Worm (Caenorhabditis elegans): Measurements from ENCODE around the gene Y6D1A.2.

Y6D1A.2 gene

ce11 chrII:11802451-11802850, 17.3 kb downstream of the Y6D1A.2 start, which contains the start of gene F43G6.17:
Gene F43G6.17, plus strand, starts transcription at chrII:11802751.
- no peak for TF ChIP-seq nhr-27 (tag; optimal IDR thresholded peaks at IDR 0.05)
- no peak for TF ChIP-seq let-607 (tag; optimal IDR thresholded peaks at IDR 0.05)
- TF ChIP-seq ztf-26 (tag; optimal IDR thresholded peaks at IDR 0.05), result no peak
- no peak for TF ChIP-seq tbp1 (GFP tag; optimal IDR thresholded peaks at IDR 0.05)
- TF ChIP-seq fkh-3 (tag; optimal IDR thresholded peaks at IDR 0.05), result no peak
- no peak for TF ChIP-seq K12H6.12 (tag; optimal IDR thresholded peaks at IDR 0.05)
- TF ChIP-seq F37B4.10 (GFP tag; IDR thresholded peaks at IDR 0.05), result no peak
- TF ChIP-seq madf-3 (GFP tag; IDR thresholded peaks at IDR 0.05), result no peak
- no peak for TF ChIP-seq T07F8.4 (tag; optimal IDR thresholded peaks at IDR 0.05)
- no peak for TF ChIP-seq mxl-1 (tag; optimal IDR thresholded peaks at IDR 0.05)
- TF ChIP-seq F10E7.11 (tag; optimal IDR thresholded peaks at IDR 0.05), result no peak

DNA sequence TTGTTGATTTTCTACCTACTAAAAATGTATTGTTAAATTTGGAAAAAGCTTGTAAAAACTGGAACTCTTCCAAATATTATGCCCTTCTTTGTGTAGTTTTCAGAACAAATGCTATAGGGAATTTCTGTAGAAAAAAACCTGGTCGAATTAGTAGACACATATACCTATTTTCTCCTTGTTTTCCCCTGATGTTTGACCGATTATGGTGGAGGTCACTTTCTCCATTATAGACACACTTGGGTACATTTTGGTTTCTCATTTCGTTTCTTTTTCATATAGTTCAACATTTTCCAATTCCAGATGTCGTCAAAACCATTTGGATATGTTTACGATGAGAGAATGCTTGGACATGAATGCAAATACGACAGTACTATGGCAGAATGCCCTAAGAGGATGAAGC, 21.0 kb downstream of the Y6D1A.2 start, which contains the start of gene hda-5:
hda-5 (plus strand) TSS at position 301 of the 400 bp plus-strand sequence.
- TF ChIP-seq rcor-1 (GFP tag; IDR thresholded peaks at IDR 0.05), result no peak
- no peak for TF ChIP-seq madf-8 (GFP tag; conservative IDR thresholded peaks at IDR 0.05)
- TF ChIP-seq attf-5 (GFP tag; optimal IDR thresholded peaks at IDR 0.05), result no peak
- no peak for TF ChIP-seq athp-1 (tag; optimal IDR thresholded peaks at IDR 0.05)
- TF ChIP-seq efl-1 (GFP tag; optimal IDR thresholded peaks at IDR 0.05), result no peak
- TF ChIP-seq madf-6 (GFP tag; IDR thresholded peaks at IDR 0.05), result no peak
- TF ChIP-seq nfya-2 (GFP tag; IDR thresholded peaks at IDR 0.05), result no peak
- TF ChIP-seq attf-6 (GFP tag; IDR thresholded peaks at IDR 0.05), result no peak
- no peak for TF ChIP-seq T07F8.4 (tag; optimal IDR thresholded peaks at IDR 0.05)
- no peak for TF ChIP-seq let-526 (GFP tag; IDR thresholded peaks at IDR 0.05)
- TF ChIP-seq bed-2 (GFP tag; IDR thresholded peaks at IDR 0.05), result no peak
- TF ChIP-seq F52B5.7 (tag; optimal IDR thresholded peaks at IDR 0.05), result no peak
- TF ChIP-seq egrh-3 (GFP tag; IDR thresholded peaks at IDR 0.05), result no peak

ce11 chrII:11797194-11797593, 22.5 kb downstream of the Y6D1A.2 start:
- TF ChIP-seq K12H6.12 (tag; optimal IDR thresholded peaks at IDR 0.05) (no peak), nhr-80 (tag; optimal IDR thresholded peaks at IDR 0.05) (peak; percentile 42)

DNA sequence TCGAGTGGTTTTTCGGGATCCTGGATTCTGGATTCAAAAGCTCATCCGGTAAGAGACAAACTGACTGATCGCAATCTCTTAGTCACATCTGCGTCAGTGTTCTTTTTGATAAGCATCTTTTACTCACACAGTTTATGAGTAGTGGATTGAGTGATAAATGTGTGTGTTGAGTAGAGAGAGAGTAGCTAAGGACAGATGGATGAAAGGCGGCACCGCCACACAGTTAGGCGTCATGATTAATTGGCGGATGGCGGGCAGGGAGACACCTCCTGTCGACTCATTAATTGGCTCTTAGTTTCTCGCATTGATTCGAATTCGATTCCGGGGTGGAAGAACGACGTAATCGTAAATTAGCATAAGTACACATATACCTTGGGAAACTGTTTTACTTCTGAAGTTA, 25.3 kb downstream of the Y6D1A.2 start:
- TF ChIP-seq F52B5.7 (tag; optimal IDR thresholded peaks at IDR 0.05) (no peak), Y95B8A.8 (GFP tag; IDR thresholded peaks at IDR 0.05) (no peak), aptf-3 (GFP tag; IDR thresholded peaks at IDR 0.05) (no peak), xnd-1 (tag; optimal IDR thresholded peaks at IDR 0.05) (no peak), mxl-1 (tag; optimal IDR thresholded peaks at IDR 0.05) (no peak), snpc-1.1 (tag; optimal IDR thresholded peaks at IDR 0.05; ENCODE audit: insufficient read depth) (no peak)

DNA sequence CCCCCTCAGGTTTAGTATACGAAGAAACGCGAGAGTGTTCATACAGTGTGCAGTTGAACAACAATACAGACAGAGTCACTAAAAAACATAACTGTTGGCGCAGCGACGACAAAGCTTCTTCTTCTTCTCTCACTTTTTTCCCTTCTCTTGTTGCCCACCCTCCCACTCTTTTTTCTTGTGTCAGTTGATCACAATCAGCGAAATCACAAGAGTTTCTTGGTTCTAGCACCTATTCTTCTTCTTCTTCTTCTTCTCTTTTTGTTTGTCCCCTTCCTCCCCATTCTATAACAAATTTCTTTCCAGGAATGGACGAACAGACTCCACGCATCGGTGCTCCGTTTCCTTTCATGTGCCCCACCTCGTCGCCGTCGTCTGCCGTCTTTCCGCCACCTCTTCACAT, 29.3 kb downstream of the Y6D1A.2 start, which contains the start of gene F43G6.4:
F43G6.4 (plus strand) TSS at position 301 of the 400 bp plus-strand sequence.
- TF ChIP-seq F33H1.4 (GFP tag; IDR thresholded peaks at IDR 0.05), result no peak
- no peak for TF ChIP-seq nhr-27 (tag; optimal IDR thresholded peaks at IDR 0.05)
- no peak for TF ChIP-seq tbp1 (GFP tag; optimal IDR thresholded peaks at IDR 0.05)
- no peak for TF ChIP-seq dox-1 (GFP tag; IDR thresholded peaks at IDR 0.05)
- no peak for TF ChIP-seq hmg-1.2 (GFP tag; IDR thresholded peaks at IDR 0.05)
- no peak for TF ChIP-seq ceh-58 (GFP tag; IDR thresholded peaks at IDR 0.05)
- no peak for TF ChIP-seq bed-2 (GFP tag; IDR thresholded peaks at IDR 0.05)
- TF ChIP-seq ztf-26 (tag; optimal IDR thresholded peaks at IDR 0.05), result no peak
- no peak for TF ChIP-seq sdz-38 (tag; optimal IDR thresholded peaks at IDR 0.05)
- TF ChIP-seq Y79H2A.3 (GFP tag; conservative IDR thresholded peaks at IDR 0.05), result no peak
- no peak for TF ChIP-seq lin-26 (GFP tag; IDR thresholded peaks at IDR 0.05)
- no peak for TF ChIP-seq egl-44 (GFP tag; IDR thresholded peaks at IDR 0.05)
- no peak for TF ChIP-seq nfya-1 (tag; optimal IDR thresholded peaks at IDR 0.05; ENCODE audit: borderline replicate concordance, insufficient read depth)
- no peak for TF ChIP-seq mcd-1 (GFP tag; IDR thresholded peaks at IDR 0.05)
- TF ChIP-seq lsl-1 (GFP tag; optimal IDR thresholded peaks at IDR 0.05), result no peak
- TF ChIP-seq dpff-1 (tag; optimal IDR thresholded peaks at IDR 0.05), result no peak
- no peak for TF ChIP-seq tlf-1 (GFP tag; optimal IDR thresholded peaks at IDR 0.05)
